Fruit fly (Drosophila melanogaster) whole organism, prepupa: Measurements from ENCODE around the gene CG2017.

Experiments
- CG10631 ChIP-seq: fragments of 200-800 bp; sonication (Bioruptor generic); optimal IDR thresholded peaks from 2 replicates; lab custom pipeline; 2016; ENCODE audit warnings: missing biosample characterization, missing genetic modification characterization
- CG10669 ChIP-seq: fragments of 200-800 bp; sonication (Bioruptor generic); optimal IDR thresholded peaks from 3 replicates; lab custom pipeline; 2018; ENCODE audit warnings: missing biosample characterization, mild to moderate bottlenecking, missing genetic modification characterization, moderate library complexity
- CG11902 ChIP-seq: fragments of 200-800 bp; sonication (Bioruptor generic); optimal IDR thresholded peaks from 3 replicates; lab custom pipeline; 2016; ENCODE audit warnings: missing biosample characterization, missing genetic modification characterization
- CG15336 ChIP-seq: fragments of 200-800 bp; sonication (Bioruptor generic); IDR thresholded peaks from 2 replicates; pipeline ENCODE4 v1.3.6; 2022; ENCODE audit warnings: missing biosample characterization, missing genetic modification characterization
- CG1621 ChIP-seq: fragments of 200-800 bp; sonication (Bioruptor generic); optimal IDR thresholded peaks from 3 replicates; lab custom pipeline; 2018; ENCODE audit warnings: missing biosample characterization, mild to moderate bottlenecking, missing genetic modification characterization
- CG16779 ChIP-seq: fragments of 200-800 bp; sonication (Bioruptor generic); optimal IDR thresholded peaks from 3 replicates; lab custom pipeline; 2017; ENCODE audit warnings: missing biosample characterization, mild to moderate bottlenecking, missing genetic modification characterization
- CG32006 ChIP-seq: fragments of 200-800 bp; sonication (Bioruptor generic); optimal IDR thresholded peaks from 3 replicates; lab custom pipeline; 2017; ENCODE audit warnings: missing biosample characterization, mild to moderate bottlenecking, missing genetic modification characterization
- CG34406 ChIP-seq: fragments of 200-800 bp; sonication (Bioruptor generic); optimal IDR thresholded peaks from 3 replicates; lab custom pipeline; 2016; ENCODE audit warnings: missing biosample characterization, missing genetic modification characterization
- CG3919 ChIP-seq: fragments of 200-800 bp; sonication (Bioruptor generic); optimal IDR thresholded peaks from 3 replicates; lab custom pipeline; 2016; ENCODE audit warnings: missing biosample characterization, missing genetic modification characterization
- CG4318 ChIP-seq: fragments of 200-800 bp; sonication (Bioruptor generic); optimal IDR thresholded peaks from 3 replicates; lab custom pipeline; 2017; ENCODE audit warnings: missing biosample characterization, mild to moderate bottlenecking, missing genetic modification characterization
- CG6163 ChIP-seq: fragments of 200-800 bp; sonication (Bioruptor generic); IDR thresholded peaks from 3 replicates; pipeline ENCODE4 v1.3.6; 2022; ENCODE audit warnings: missing biosample characterization, missing genetic modification characterization
- CG6276 ChIP-seq: fragments of 200-800 bp; sonication (Bioruptor generic); optimal IDR thresholded peaks from 2 replicates; lab custom pipeline; 2017; ENCODE audit warnings: missing biosample characterization, mild to moderate bottlenecking, missing genetic modification characterization
- CG8319 ChIP-seq: fragments of 200-800 bp; sonication (Bioruptor generic); optimal IDR thresholded peaks from 3 replicates; lab custom pipeline; 2016; ENCODE audit warnings: missing biosample characterization, missing genetic modification characterization
- Eip78C ChIP-seq: fragments of 200-800 bp; sonication (Bioruptor generic); peaks from one replicate; lab custom pipeline; 2016; ENCODE audit warnings: missing biosample characterization, missing genetic modification characterization
- Eip93F ChIP-seq: fragments of 200-800 bp; sonication (Bioruptor generic); optimal IDR thresholded peaks from 2 replicates; lab custom pipeline; 2016; ENCODE audit warnings: missing biosample characterization, mild to moderate bottlenecking, missing genetic modification characterization
- Lpt ChIP-seq: fragments of 200-800 bp; sonication (Bioruptor generic); optimal IDR thresholded peaks from 3 replicates; lab custom pipeline; 2016; ENCODE audit warnings: missing biosample characterization, missing genetic modification characterization
- Met ChIP-seq: fragments of 200-800 bp; sonication (Bioruptor generic); optimal IDR thresholded peaks from 3 replicates; lab custom pipeline; 2016; ENCODE audit warnings: missing biosample characterization, missing genetic modification characterization
- Smox ChIP-seq: fragments of 200-800 bp; sonication (Bioruptor generic); optimal IDR thresholded peaks from 3 replicates; lab custom pipeline; 2016; ENCODE audit warnings: missing biosample characterization, missing genetic modification characterization
- Sox14 ChIP-seq: fragments of 200-800 bp; sonication (Bioruptor generic); optimal IDR thresholded peaks from 3 replicates; lab custom pipeline; 2016; ENCODE audit warnings: missing biosample characterization, missing genetic modification characterization
- Sox15 ChIP-seq: fragments of 200-800 bp; sonication (Bioruptor generic); optimal IDR thresholded peaks from 3 replicates; lab custom pipeline; 2016; ENCODE audit warnings: missing biosample characterization, missing genetic modification characterization
- cyc ChIP-seq: fragments of 200-800 bp; sonication (Bioruptor generic); optimal IDR thresholded peaks from 3 replicates; lab custom pipeline; 2016; ENCODE audit warnings: missing biosample characterization, missing genetic modification characterization
- dsx ChIP-seq: fragments of 200-800 bp; optimal IDR thresholded peaks from 3 replicates; lab custom pipeline; 2019; ENCODE audit warnings: missing biosample characterization, mild to moderate bottlenecking, missing genetic modification characterization, moderate library complexity; ENCODE audit not compliant: poor library complexity, severe bottlenecking
- eg ChIP-seq: fragments of 200-800 bp; sonication (Bioruptor generic); IDR thresholded peaks from 3 replicates; pipeline ENCODE4 v1.3.6; 2022; ENCODE audit warnings: missing biosample characterization, missing genetic modification characterization
- pdm3 ChIP-seq: fragments of 200-800 bp; sonication (Bioruptor generic); optimal IDR thresholded peaks from 3 replicates; lab custom pipeline; 2016; ENCODE audit warnings: missing biosample characterization, missing genetic modification characterization
- ss ChIP-seq, 2 experiments: fragments of 200-800 bp; sonication (Bioruptor generic); optimal IDR thresholded peaks; 2 replicates in 1 of 2; 3 replicates in 1 of 2; lab custom pipeline; 2017 to 2018; ENCODE audit warnings: mild to moderate bottlenecking in 2 of 2, missing biosample characterization in 2 of 2, missing genetic modification characterization in 2 of 2, moderate library complexity in 1 of 2
- topi ChIP-seq: fragments of 200-800 bp; sonication (Bioruptor generic); optimal IDR thresholded peaks from 3 replicates; lab custom pipeline; 2016; ENCODE audit warnings: missing biosample characterization, missing genetic modification characterization
- vri ChIP-seq: fragments of 200-800 bp; sonication (Bioruptor generic); optimal IDR thresholded peaks from 3 replicates; lab custom pipeline; 2016; ENCODE audit warnings: missing biosample characterization, mild to moderate bottlenecking, missing genetic modification characterization

CG2017 gene

DNA sequence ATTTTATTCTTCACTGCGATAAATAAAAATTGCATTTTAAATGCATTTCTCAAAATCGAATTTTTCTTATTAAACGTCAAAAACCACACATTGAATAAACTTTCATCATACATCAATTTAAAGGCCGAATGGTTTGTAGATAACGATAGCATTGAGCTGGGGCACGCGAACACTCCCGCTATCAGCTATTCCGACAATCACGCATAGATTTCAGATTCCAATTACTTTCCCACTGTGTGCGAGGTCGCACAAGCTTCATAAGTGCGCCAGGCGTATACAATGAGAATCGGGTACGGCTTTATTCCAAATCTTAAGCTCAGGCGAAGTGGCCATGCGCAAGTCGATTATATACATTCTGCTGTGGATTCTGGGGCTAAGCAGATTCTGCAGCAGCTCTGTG lies 40.5 kb downstream of the CG2017 start, which contains the start of gene CG46303:
CG46303 (plus strand) TSS at position 223 of the 400 bp plus-strand sequence.
- TF ChIP-seq dsx (GFP tag; lab: Kevin White, UChicago), result no peak
- TF ChIP-seq CG1621 (tag; lab: Kevin White, UChicago), result no peak
- TF ChIP-seq CG8319, result no peak
- TF ChIP-seq CG32006, result no peak
- TF ChIP-seq Sox15, result no peak
- TF ChIP-seq Lpt (GFP tag; lab: Kevin White, UChicago), result no peak
- TF ChIP-seq topi (GFP tag; lab: Kevin White, UChicago), result no peak
- no peak for TF ChIP-seq CG3919 (GFP tag; lab: Kevin White, UChicago)
- no peak for TF ChIP-seq Eip78C (GFP tag; lab: Kevin White, UChicago)
- no peak for TF ChIP-seq CG15336 (GFP tag; lab: Robert Waterston, UW)
- no peak for TF ChIP-seq Sox14 (GFP tag; lab: Kevin White, UChicago)
- TF ChIP-seq Eip93F (GFP tag; lab: Kevin White, UChicago), result no peak
- no peak for TF ChIP-seq CG11902 (GFP tag; lab: Kevin White, UChicago)
- TF ChIP-seq CG4318 (GFP tag; lab: Kevin White, UChicago), result no peak

DNA sequence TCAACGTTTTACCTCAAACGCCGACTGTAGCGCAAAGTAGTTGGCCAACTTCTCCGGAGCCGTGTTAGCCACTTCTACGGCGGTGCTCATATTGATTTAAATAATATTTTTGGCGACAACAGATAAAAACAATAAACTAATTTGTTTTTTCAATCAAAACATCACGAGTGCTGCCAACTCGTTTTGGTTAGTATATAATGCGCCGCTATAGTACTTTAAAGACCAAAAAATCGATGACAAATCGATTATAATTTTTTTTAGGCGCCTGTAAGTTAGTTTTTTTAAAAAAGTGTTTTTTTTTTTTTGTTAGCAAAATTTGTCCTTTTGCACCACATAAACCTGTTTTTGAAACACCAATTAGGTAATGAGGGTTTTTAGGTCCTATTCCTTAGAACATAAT lies 41.0 kb downstream of the CG2017 start, which contains the start of gene Hpr1:
Hpr1 (minus strand) TSS at position 198 of the 400 bp plus-strand sequence.
- TF ChIP-seq Eip78C (GFP tag; lab: Kevin White, UChicago) (peak; percentile 61), CG6276 (no peak), CG34406 (GFP tag; lab: Kevin White, UChicago) (no peak), CG16779 (tag; lab: Kevin White, UChicago) (no peak), CG10669 (GFP tag; lab: Kevin White, UChicago) (no peak), CG32006 (no peak), Smox (GFP tag; lab: Kevin White, UChicago) (no peak), CG10631 (no peak)

DNA sequence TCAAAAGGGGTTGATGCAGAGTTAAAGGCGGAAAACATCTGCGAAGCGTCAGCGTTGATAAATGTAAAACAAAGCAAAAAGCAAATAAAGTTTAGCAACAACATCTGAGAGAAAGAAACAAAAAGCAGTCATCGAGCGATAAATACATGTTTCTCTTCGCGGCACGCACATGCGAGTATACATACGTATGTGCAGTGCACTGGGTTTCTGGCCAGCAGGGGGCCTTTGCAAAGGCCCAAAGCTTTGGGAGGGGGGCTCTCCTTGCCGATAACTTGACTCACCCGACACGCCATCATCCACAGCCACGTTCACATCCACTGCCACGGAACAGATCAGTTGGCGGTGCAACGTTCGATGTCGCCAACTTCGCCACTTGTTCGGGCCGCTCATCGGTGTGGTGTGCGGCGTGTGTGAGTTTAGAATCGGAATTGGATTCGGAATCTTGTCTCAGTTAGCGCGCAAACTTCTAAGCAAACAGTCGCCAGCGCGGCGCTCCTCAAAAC lies 49.0 kb downstream of the CG2017 start, which contains the start of gene CG42675:
CG42675 (plus strand) TSS at position 453 of the 503 bp plus-strand sequence.
- TF ChIP-seq pdm3 (GFP tag; lab: Kevin White, UChicago) (no peak), Met (GFP tag; lab: Kevin White, UChicago) (no peak), CG15336 (GFP tag; lab: Robert Waterston, UW) (0 out of 2 replicates have a peak, but pooled peaks have one; percentile 32), eg (GFP tag; lab: Robert Waterston, UW) (peak; percentile 39; the same call in 1 of the 3 replicates), CG1621 (tag; lab: Kevin White, UChicago) (peak; percentile 4), CG6163 (0 out of 3 replicates have a peak, but pooled peaks have one; percentile 23), vri (GFP tag; lab: Kevin White, UChicago) (no peak), ss (GFP tag; optimal IDR thresholded peaks at IDR 0.05; lab: Kevin White, UChicago) (peak in 1 of 2 experiments; percentile 83), cyc (GFP tag; lab: Kevin White, UChicago) (no peak), Eip78C (GFP tag; lab: Kevin White, UChicago) (peak; percentile 59)
